Fruit fly (Drosophila melanogaster): ENCODE measurements around the gene CG3534.
"Not testable (repeated sequence)": the region's sequence is repeated elsewhere in the genome, so short reads cannot be mapped to it uniquely, and the experiment has no call there.

Gene CG3534

DNA sequence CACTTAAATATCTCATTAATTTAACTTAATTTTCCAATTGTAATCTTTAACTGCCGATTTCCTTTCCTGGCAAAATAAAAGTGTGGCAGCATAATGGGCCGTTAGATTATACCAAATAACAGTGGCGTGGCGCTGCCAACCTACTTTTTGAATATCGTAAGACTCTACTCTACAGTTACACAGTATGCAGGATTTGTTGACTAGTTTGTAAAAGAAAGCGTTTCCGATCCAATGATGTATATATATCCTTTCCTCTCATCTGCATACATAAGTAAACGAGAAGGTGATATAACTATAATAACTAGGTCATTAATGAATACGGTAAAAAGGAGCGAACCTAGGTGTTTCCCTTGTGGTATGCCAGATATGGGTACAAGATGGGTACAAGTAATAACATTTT, 4.5 kb upstream of the CG3534 start, which contains the start of gene EMC2B (continued):
- no peak for TF ChIP-seq Met (GFP tag; optimal IDR thresholded peaks at IDR 0.05)
- TF ChIP-seq acj6 (GFP tag; optimal IDR thresholded peaks at IDR 0.05) = peak; percentile 21
- peak; percentile 47 for TF ChIP-seq CG3032 (tag; optimal IDR thresholded peaks at IDR 0.05)
- peak; percentile 47 for TF ChIP-seq Sox102F (GFP tag; optimal IDR thresholded peaks at IDR 0.05)
- no peak for TF ChIP-seq CG6163 (GFP tag; IDR thresholded peaks at IDR 0.05)
- TF ChIP-seq CG8319 (GFP tag; optimal IDR thresholded peaks at IDR 0.05) = peak; percentile 24
- no peak for TF ChIP-seq vri (GFP tag; optimal IDR thresholded peaks at IDR 0.05)
- TF ChIP-seq net (GFP tag; optimal IDR thresholded peaks at IDR 0.05) = no peak
- TF ChIP-seq dac (GFP tag; optimal IDR thresholded peaks at IDR 0.05) = no peak
- TF ChIP-seq dsx (GFP tag; optimal IDR thresholded peaks at IDR 0.05; ENCODE audit: poor library complexity, severe bottlenecking) = no peak
- TF ChIP-seq CG9139 (GFP tag; optimal IDR thresholded peaks at IDR 0.05) = no peak
- TF ChIP-seq topi (GFP tag; optimal IDR thresholded peaks at IDR 0.05) = peak; percentile 51
- no peak for TF ChIP-seq Blimp-1 (GFP tag; optimal IDR thresholded peaks at IDR 0.05)
- TF ChIP-seq Sox14 (GFP tag; optimal IDR thresholded peaks at IDR 0.05) = peak; percentile 46
- no peak for TF ChIP-seq CG7368 (GFP tag; optimal IDR thresholded peaks at IDR 0.05)
- no peak for TF ChIP-seq Ets96B (tag; optimal IDR thresholded peaks at IDR 0.05)
- peak; percentile 63 for TF ChIP-seq Ets21C (GFP tag; optimal IDR thresholded peaks at IDR 0.05)
- TF ChIP-seq CG10631 (GFP tag; optimal IDR thresholded peaks at IDR 0.05) = peak; percentile 33
- no peak for TF ChIP-seq CG15336 (GFP tag; IDR thresholded peaks at IDR 0.05)
- no peak for TF ChIP-seq CG32006 (GFP tag; optimal IDR thresholded peaks at IDR 0.05)
- no peak for TF ChIP-seq CG6276 (GFP tag; optimal IDR thresholded peaks at IDR 0.05)
- peak; percentile 41 for TF ChIP-seq CG1621 (tag; optimal IDR thresholded peaks at IDR 0.05)
- TF ChIP-seq CG6792 (GFP tag; optimal IDR thresholded peaks at IDR 0.05) = peak; percentile 4
- TF ChIP-seq Hr4 (GFP tag; optimal IDR thresholded peaks at IDR 0.05) = peak; percentile 57
- no peak for TF ChIP-seq CG4318 (GFP tag; optimal IDR thresholded peaks at IDR 0.05)
- no peak for TF ChIP-seq Smox (GFP tag; optimal IDR thresholded peaks at IDR 0.05)
- TF ChIP-seq CG8632 (GFP tag; optimal IDR thresholded peaks at IDR 0.05) = no peak
- TF ChIP-seq CG6854 (GFP tag; optimal IDR thresholded peaks at IDR 0.05) = peak; percentile 8
- TF ChIP-seq CG11902 (GFP tag; optimal IDR thresholded peaks at IDR 0.05) = peak; percentile 15
- TF ChIP-seq CG11762 (GFP tag; optimal IDR thresholded peaks at IDR 0.05; ENCODE audit: insufficient read depth) = no peak
- peak; percentile 54 for TF ChIP-seq Eip78C (GFP tag)
- TF ChIP-seq Sox15 (GFP tag; optimal IDR thresholded peaks at IDR 0.05) = no peak
- no peak for TF ChIP-seq Eip93F (GFP tag; optimal IDR thresholded peaks at IDR 0.05)
- no peak for TF ChIP-seq CG34406 (GFP tag; optimal IDR thresholded peaks at IDR 0.05)
- TF ChIP-seq CG8119 (GFP tag; IDR thresholded peaks at IDR 0.05) = no peak
- peak; percentile 57 for TF ChIP-seq Eip75B (GFP tag; optimal IDR thresholded peaks at IDR 0.05)

dm6 chr3R:16992716-16993115, 3.5 kb upstream of the CG3534 start, which contains the start of gene CG31274:
Gene CG31274 (plus strand): TSS chr3R:16993016.
- TF ChIP-seq Eip75B, dac, Lpt (GFP tag; optimal IDR thresholded peaks at IDR 0.05): not testable (repeated sequence)

- no peak for TF ChIP-seq CG9139 (GFP tag; optimal IDR thresholded peaks at IDR 0.05)
- TF ChIP-seq Sox14 (GFP tag; optimal IDR thresholded peaks at IDR 0.05) = peak; percentile 44
- TF ChIP-seq CG6163 (GFP tag; IDR thresholded peaks at IDR 0.05) = 0 out of 3 replicates have a peak, but pooled peaks have one; percentile 31
- TF ChIP-seq Lpt (GFP tag; optimal IDR thresholded peaks at IDR 0.05) = no peak
- no peak for TF ChIP-seq Hr4 (GFP tag; optimal IDR thresholded peaks at IDR 0.05)
- TF ChIP-seq Hr38 (GFP tag; optimal IDR thresholded peaks at IDR 0.05) = no peak
- no peak for TF ChIP-seq achi (GFP tag; optimal IDR thresholded peaks at IDR 0.05)
- no peak for TF ChIP-seq CG10669 (GFP tag; optimal IDR thresholded peaks at IDR 0.05)
- no peak for TF ChIP-seq CG10631 (GFP tag; optimal IDR thresholded peaks at IDR 0.05)
- TF ChIP-seq lz (GFP tag; optimal IDR thresholded peaks at IDR 0.05) = no peak
- peak; percentile 93 for TF ChIP-seq svp (GFP tag)
- no peak for TF ChIP-seq spab (GFP tag; optimal IDR thresholded peaks at IDR 0.05)
- TF ChIP-seq fd59A (GFP tag; optimal IDR thresholded peaks at IDR 0.05) = no peak
- TF ChIP-seq Blimp-1 (GFP tag; optimal IDR thresholded peaks at IDR 0.05) = no peak
- TF ChIP-seq CG1621 (tag; optimal IDR thresholded peaks at IDR 0.05) = peak; percentile 85
- TF ChIP-seq acj6 (GFP tag; optimal IDR thresholded peaks at IDR 0.05) = no peak
- no peak for TF ChIP-seq CG6276 (GFP tag; optimal IDR thresholded peaks at IDR 0.05)
- TF ChIP-seq CG8632 (GFP tag; optimal IDR thresholded peaks at IDR 0.05) = no peak
- no peak for TF ChIP-seq CG6792 (GFP tag; optimal IDR thresholded peaks at IDR 0.05)
- TF ChIP-seq CG7368 (GFP tag; optimal IDR thresholded peaks at IDR 0.05) = no peak
- no peak for TF ChIP-seq Smox (GFP tag; optimal IDR thresholded peaks at IDR 0.05)
- no peak for TF ChIP-seq CG16779 (tag; optimal IDR thresholded peaks at IDR 0.05)
- no peak for TF ChIP-seq fd85E (GFP tag; optimal IDR thresholded peaks at IDR 0.05)
- no peak for TF ChIP-seq Ets96B (tag; optimal IDR thresholded peaks at IDR 0.05)
Observed at dm6 chr3R:17002218-17003110, 6.2 kb downstream of the CG3534 start, which contains the start of the genes Sf3a1 and Irc. Gene Sf3a1 (minus strand): TSS chr3R:17002355. Gene Irc (plus strand): TSS chr3R:17002875.
